Worm (Caenorhabditis elegans) whole organism, L3 larva: Measurements from ENCODE around the gene Y17G7B.3.
A peak's percentile ranks its signal among the peaks of the same experiment; 100 is the strongest.

ENCODE experiments used
- R02D3.7 ChIP-seq: fragments of 150-350 bp; optimal IDR thresholded peaks from 2 replicates; lab custom pipeline; 2014; ENCODE audit warnings: missing biosample characterization, missing genetic modification characterization
- ZK546.5 ChIP-seq: sonication (generic microtip); optimal IDR thresholded peaks from 2 replicates; lab custom pipeline; 2017; ENCODE audit warnings: missing biosample characterization, missing genetic modification characterization
- aly-2 ChIP-seq: fragments of 150-350 bp; optimal IDR thresholded peaks from 2 replicates; lab custom pipeline; 2014; ENCODE audit warnings: missing biosample characterization, missing genetic modification characterization
- ama-1 ChIP-seq: fragments of 150-350 bp; optimal IDR thresholded peaks from 2 replicates; lab custom pipeline; 2018
- ceh-16 ChIP-seq: sonication (generic microtip); optimal IDR thresholded peaks from 2 replicates; lab custom pipeline; 2017; ENCODE audit warnings: missing biosample characterization, missing genetic modification characterization
- ceh-82 ChIP-seq: fragments of 150-350 bp; optimal IDR thresholded peaks from 2 replicates; lab custom pipeline; 2014; ENCODE audit warnings: missing biosample characterization, missing genetic modification characterization
- daf-12 ChIP-seq: fragments of 150-350 bp; optimal IDR thresholded peaks from 2 replicates; lab custom pipeline; 2014; ENCODE audit warnings: missing biosample characterization, missing genetic modification reagents, missing genetic modification characterization
- egl-27 ChIP-seq: sonication (generic microtip); optimal IDR thresholded peaks from 4 replicates; lab custom pipeline; 2017; ENCODE audit warnings: missing biosample characterization, missing genetic modification reagents, missing genetic modification characterization
- egl-5 ChIP-seq: fragments of 150-350 bp; optimal IDR thresholded peaks from 2 replicates; lab custom pipeline; 2017; ENCODE audit warnings: missing biosample characterization, missing genetic modification reagents, missing genetic modification characterization, inconsistent platforms
- elt-1 ChIP-seq: fragments of 150-350 bp; optimal IDR thresholded peaks from 2 replicates; lab custom pipeline; 2014; ENCODE audit warnings: missing biosample characterization, missing genetic modification characterization
- elt-2 ChIP-seq: sonication (generic microtip); optimal IDR thresholded peaks from 2 replicates; lab custom pipeline; 2016; ENCODE audit warnings: missing genetic modification reagents, mild to moderate bottlenecking, missing genetic modification characterization, missing compliant biosample characterization
- elt-3 ChIP-seq, 3 experiments: fragments of 150-350 bp in 1 of 3; sonication (generic microtip) in 2 of 3; optimal IDR thresholded peaks; 2 replicates in 2 of 3; 4 replicates in 1 of 3; lab custom pipeline; 2014 to 2017; ENCODE audit warnings: missing biosample characterization in 3 of 3, missing genetic modification characterization in 3 of 3
- eor-1 ChIP-seq, 2 experiments: fragments of 150-350 bp; optimal IDR thresholded peaks; 2 replicates each; lab custom pipeline; 2014 to 2018; ENCODE audit warnings: missing biosample characterization in 2 of 2, missing genetic modification characterization in 2 of 2
- fkh-10 ChIP-seq: sonication (generic microtip); optimal IDR thresholded peaks from 2 replicates; lab custom pipeline; 2017; ENCODE audit warnings: missing biosample characterization, missing genetic modification reagents, missing genetic modification characterization
- fos-1 ChIP-seq: fragments of 150-350 bp; optimal IDR thresholded peaks from 2 replicates; lab custom pipeline; 2014; ENCODE audit warnings: missing biosample characterization, missing genetic modification characterization
- hmg-11 ChIP-seq: sonication (generic microtip); optimal IDR thresholded peaks from 2 replicates; lab custom pipeline; 2016; ENCODE audit warnings: missing genetic modification characterization, missing compliant biosample characterization
- lin-39 ChIP-seq: fragments of 150-350 bp; optimal IDR thresholded peaks from 2 replicates; lab custom pipeline; 2018; ENCODE audit warnings: missing biosample characterization, missing genetic modification reagents, missing genetic modification characterization
- lsy-12 ChIP-seq: sonication (generic microtip); optimal IDR thresholded peaks from 2 replicates; lab custom pipeline; 2016; ENCODE audit warnings: mild to moderate bottlenecking, missing genetic modification characterization, missing compliant biosample characterization
- mdl-1 ChIP-seq: fragments of 150-350 bp; optimal IDR thresholded peaks from 2 replicates; lab custom pipeline; 2014; ENCODE audit warnings: missing biosample characterization, missing genetic modification characterization
- mml-1 ChIP-seq: fragments of 150-350 bp; sonication (generic microtip); optimal IDR thresholded peaks from 3 replicates; lab custom pipeline; 2014; ENCODE audit warnings: missing biosample characterization, missing genetic modification characterization
- nfya-1 ChIP-seq: sonication (generic microtip); optimal IDR thresholded peaks from 2 replicates; lab custom pipeline; 2017; ENCODE audit warnings: missing genetic modification characterization, mild to moderate bottlenecking, missing compliant biosample characterization, antibody characterized with exemption, moderate library complexity; ENCODE audit not compliant: insufficient read depth
- nhr-11 ChIP-seq: fragments of 150-350 bp; optimal IDR thresholded peaks from 2 replicates; lab custom pipeline; 2014; ENCODE audit warnings: missing biosample characterization, missing genetic modification characterization
- nhr-12 ChIP-seq: fragments of 150-350 bp; optimal IDR thresholded peaks from 2 replicates; lab custom pipeline; 2014; ENCODE audit warnings: missing biosample characterization, missing genetic modification characterization
- nhr-237 ChIP-seq: fragments of 150-350 bp; optimal IDR thresholded peaks from 2 replicates; lab custom pipeline; 2014; ENCODE audit warnings: missing biosample characterization, missing genetic modification characterization
- nhr-25 ChIP-seq: sonication (generic microtip); optimal IDR thresholded peaks from 2 replicates; lab custom pipeline; 2017; ENCODE audit warnings: missing biosample characterization, missing genetic modification characterization
- nhr-28 ChIP-seq: fragments of 150-350 bp; optimal IDR thresholded peaks from 2 replicates; lab custom pipeline; 2014; ENCODE audit warnings: missing biosample characterization, missing genetic modification characterization
- nhr-67 ChIP-seq: fragments of 150-350 bp; optimal IDR thresholded peaks from 2 replicates; lab custom pipeline; 2014; ENCODE audit warnings: missing biosample characterization, missing genetic modification characterization
- nhr-77 ChIP-seq: fragments of 150-350 bp; optimal IDR thresholded peaks from 2 replicates; lab custom pipeline; 2014; ENCODE audit warnings: missing biosample characterization, missing genetic modification characterization
- pha-4 ChIP-seq: fragments of 150-350 bp; optimal IDR thresholded peaks from 2 replicates; lab custom pipeline; 2014; ENCODE audit warnings: missing biosample characterization, missing genetic modification reagents, missing genetic modification characterization
- pqm-1 ChIP-seq: fragments of 150-350 bp; optimal IDR thresholded peaks from 2 replicates; lab custom pipeline; 2017; ENCODE audit warnings: missing biosample characterization, missing genetic modification characterization, inconsistent platforms
- snpc-4 ChIP-seq: fragments of 150-350 bp; optimal IDR thresholded peaks from 2 replicates; lab custom pipeline; 2014; ENCODE audit warnings: missing biosample characterization, missing genetic modification characterization
- tbx-2 ChIP-seq: sonication (generic microtip); optimal IDR thresholded peaks from 2 replicates; lab custom pipeline; 2016; ENCODE audit warnings: mild to moderate bottlenecking, missing genetic modification characterization, missing compliant biosample characterization
- unc-39 ChIP-seq: sonication (generic microtip); optimal IDR thresholded peaks from 4 replicates; lab custom pipeline; 2017; ENCODE audit warnings: missing biosample characterization, missing genetic modification characterization
- unc-62 ChIP-seq: fragments of 150-350 bp; sonication (generic microtip); optimal IDR thresholded peaks from 4 replicates; lab custom pipeline; 2014; ENCODE audit warnings: missing biosample characterization, missing genetic modification reagents, missing genetic modification characterization
- zag-1 ChIP-seq: fragments of 150-350 bp; optimal IDR thresholded peaks from 2 replicates; lab custom pipeline; 2014; ENCODE audit warnings: missing biosample characterization, missing genetic modification characterization
- ztf-11 ChIP-seq: fragments of 150-350 bp; optimal IDR thresholded peaks from 2 replicates; lab custom pipeline; 2014; ENCODE audit warnings: missing biosample characterization, missing genetic modification characterization
- ztf-4 ChIP-seq: fragments of 150-350 bp; optimal IDR thresholded peaks from 2 replicates; lab custom pipeline; 2014; ENCODE audit warnings: missing biosample characterization, missing genetic modification characterization

The Y17G7B.3 gene

ce11 chrII:11967507-11968127 lies 21.2 kb upstream of the Y17G7B.3 start, which contains the start of gene W03C9.5 (continued):
- TF ChIP-seq nhr-237 (no peak), ZK546.5 (tag; lab: Kevin White, UChicago) (peak; percentile 12), nhr-12 (tag; lab: Kevin White, UChicago) (no peak), nhr-11 (tag; lab: Kevin White, UChicago) (peak; percentile 89), nhr-77 (tag; lab: Kevin White, UChicago) (peak; percentile 27), fos-1 (tag; lab: Kevin White, UChicago) (peak; percentile 22), elt-3 (tag; optimal IDR thresholded peaks at IDR 0.05; lab: Kevin White, UChicago) (peak in 1 of 3 experiments; percentile 63), nfya-1 (tag; lab: Kevin White, UChicago) (peak; percentile 95), tbx-2 (tag; lab: Kevin White, UChicago) (peak; percentile 54), eor-1 (tag; optimal IDR thresholded peaks at IDR 0.05; lab: Kevin White, UChicago) (no peak), hmg-11 (peak; percentile 20), aly-2 (tag; lab: Kevin White, UChicago) (no peak), R02D3.7 (peak; percentile 78), nhr-67 (tag; lab: Kevin White, UChicago) (no peak)

- TF ChIP-seq lin-39 (tag; lab: Kevin White, UChicago) (no peak), tbx-2 (tag; lab: Kevin White, UChicago) (no peak), elt-1 (tag; lab: Kevin White, UChicago) (no peak), nfya-1 (tag; lab: Kevin White, UChicago) (no peak), unc-39 (tag; lab: Kevin White, UChicago) (no peak), nhr-12 (tag; lab: Kevin White, UChicago) (no peak)
These were observed 20.5 kb upstream of the Y17G7B.3 start, which contains the start of gene mex-1 for ce11 chrII:11968275-11968674. Gene mex-1 (plus strand): TSS chrII:11968637.

DNA sequence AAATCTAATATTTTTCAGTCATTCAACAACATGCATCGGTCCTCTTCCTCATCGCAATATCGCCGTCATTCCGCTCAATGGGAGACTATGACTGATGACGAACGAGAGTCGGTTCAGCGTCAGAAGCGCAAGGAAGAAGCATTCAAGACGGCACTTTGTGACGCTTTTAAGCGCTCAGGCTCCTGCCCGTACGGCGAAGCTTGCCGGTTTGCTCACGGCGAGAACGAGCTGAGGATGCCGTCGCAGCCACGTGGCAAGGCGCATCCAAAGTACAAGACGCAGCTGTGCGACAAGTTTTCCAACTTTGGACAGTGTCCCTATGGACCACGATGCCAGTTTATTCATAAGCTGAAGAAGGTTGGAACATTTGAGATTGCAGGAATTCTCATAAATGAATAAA lies 19.8 kb upstream of the Y17G7B.3 start:
- TF ChIP-seq daf-12 (tag; lab: Kevin White, UChicago) (no peak), mml-1 (tag; lab: Kevin White, UChicago) (no peak), ztf-4 (tag; lab: Kevin White, UChicago) (no peak), snpc-4 (tag; lab: Kevin White, UChicago) (no peak), lin-39 (tag; lab: Kevin White, UChicago) (no peak), ama-1 (lab: Kevin White, UChicago) (no peak), zag-1 (tag; lab: Kevin White, UChicago) (no peak), ztf-11 (tag; lab: Kevin White, UChicago) (no peak), unc-62 (no peak), nhr-237 (no peak), nhr-77 (tag; lab: Kevin White, UChicago) (no peak), pha-4 (tag; lab: Kevin White, UChicago) (no peak), hmg-11 (no peak)

- no peak for TF ChIP-seq daf-12 (tag; lab: Kevin White, UChicago)
- TF ChIP-seq nfya-1 (tag; lab: Kevin White, UChicago) = peak; percentile 70
- no peak for TF ChIP-seq ceh-16 (tag; lab: Kevin White, UChicago)
- TF ChIP-seq egl-5 (tag; lab: Kevin White, UChicago) = no peak
These were observed 17.7 kb upstream of the Y17G7B.3 start for ce11 chrII:11971009-11971636.

- TF ChIP-seq pqm-1 = no peak
These were observed 16.6 kb upstream of the Y17G7B.3 start for ce11 chrII:11972266-11972665.

DNA sequence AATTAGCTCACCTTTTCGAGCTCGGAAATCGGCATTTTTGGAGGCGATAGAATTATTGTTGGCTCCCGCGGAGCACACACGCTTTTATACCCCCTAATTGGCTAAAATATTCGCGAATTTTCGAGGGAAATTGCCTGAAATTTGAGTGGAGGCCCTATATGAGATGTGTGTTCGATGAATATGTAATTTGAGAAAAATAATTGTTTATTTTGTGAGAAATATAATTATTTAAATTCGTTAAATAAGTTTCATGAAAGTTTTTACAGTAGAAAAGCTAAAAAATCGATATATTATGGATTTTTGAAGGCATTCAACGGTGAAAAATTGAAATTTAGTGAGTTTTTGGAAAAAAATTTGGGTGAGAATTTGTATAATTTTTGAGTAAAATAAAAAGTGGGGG lies 15.2 kb upstream of the Y17G7B.3 start, which contains the start of gene acbp-6:
Gene acbp-6 (minus strand): TSS at position 101 of the 400 bp plus-strand sequence.
- no peak for TF ChIP-seq lin-39 (tag; lab: Kevin White, UChicago)
- TF ChIP-seq nhr-77 (tag; lab: Kevin White, UChicago) = no peak
- TF ChIP-seq lsy-12 (tag; lab: Kevin White, UChicago) = no peak
- no peak for TF ChIP-seq snpc-4 (tag; lab: Kevin White, UChicago)
- TF ChIP-seq ceh-82 = no peak
- TF ChIP-seq R02D3.7 = no peak
- TF ChIP-seq nhr-11 (tag; lab: Kevin White, UChicago) = no peak
- TF ChIP-seq nhr-237 = no peak
- no peak for TF ChIP-seq mdl-1 (tag; lab: Kevin White, UChicago)
- no peak for TF ChIP-seq elt-3 (tag; optimal IDR thresholded peaks at IDR 0.05; lab: Kevin White, UChicago)
- TF ChIP-seq ama-1 (lab: Kevin White, UChicago) = no peak
- no peak for TF ChIP-seq nfya-1 (tag; lab: Kevin White, UChicago)
- no peak for TF ChIP-seq nhr-25
- no peak for TF ChIP-seq elt-2 (tag; lab: Kevin White, UChicago)
- no peak for TF ChIP-seq egl-27 (tag; lab: Kevin White, UChicago)
- TF ChIP-seq nhr-12 (tag; lab: Kevin White, UChicago) = no peak
- TF ChIP-seq daf-12 (tag; lab: Kevin White, UChicago) = no peak
- TF ChIP-seq tbx-2 (tag; lab: Kevin White, UChicago) = no peak
- no peak for TF ChIP-seq nhr-28
- TF ChIP-seq fkh-10 (GFP tag; lab: Kevin White, UChicago) = no peak
